Fruit fly (Drosophila melanogaster) whole organism, embryonic: ENCODE data around the gene CBP.

Source experiments
- Ada2b ChIP-seq: fragments of 200-800 bp; sonication (Bioruptor generic); IDR thresholded peaks from 2 replicates; pipeline ENCODE4 v1.3.6; 2022; ENCODE audit warnings: missing biosample characterization, missing genetic modification characterization
- Atf3 ChIP-seq: fragments of 200-800 bp; sonication (Bioruptor generic); optimal IDR thresholded peaks from 3 replicates; lab custom pipeline; 2016; ENCODE audit warnings: missing biosample characterization, missing genetic modification characterization
- C15 ChIP-seq: fragments of 200-800 bp; sonication (Bioruptor generic); IDR thresholded peaks from 3 replicates; pipeline ENCODE4 v1.3.6; 2022; ENCODE audit warnings: missing biosample characterization, missing genetic modification characterization
- CG12744 ChIP-seq: fragments of 200-800 bp; sonication (Bioruptor generic); optimal IDR thresholded peaks from 2 replicates; lab custom pipeline; 2016; ENCODE audit warnings: missing biosample characterization, missing genetic modification characterization
- CG13894 ChIP-seq: fragments of 200-800 bp; sonication (Bioruptor generic); optimal IDR thresholded peaks from 3 replicates; lab custom pipeline; 2018; ENCODE audit warnings: missing biosample characterization, mild to moderate bottlenecking, missing genetic modification characterization, moderate library complexity
- CG14441 ChIP-seq: fragments of 200-800 bp; sonication (Bioruptor generic); IDR thresholded peaks from 2 replicates; pipeline ENCODE4 v1.3.6; 2022; ENCODE audit warnings: missing biosample characterization, missing genetic modification characterization
- CG14667 ChIP-seq: fragments of 200-800 bp; sonication (Bioruptor generic); IDR thresholded peaks from 2 replicates; pipeline ENCODE4 v1.3.6; 2022; ENCODE audit warnings: missing biosample characterization, missing genetic modification characterization
- CG14965 ChIP-seq: fragments of 200-800 bp; sonication (Bioruptor generic); optimal IDR thresholded peaks from 2 replicates; lab custom pipeline; 2016; ENCODE audit warnings: missing biosample characterization, missing genetic modification characterization, borderline replicate concordance
- CG17385 ChIP-seq: fragments of 200-800 bp; sonication (Bioruptor generic); optimal IDR thresholded peaks from 3 replicates; lab custom pipeline; 2018; ENCODE audit warnings: missing biosample characterization, mild to moderate bottlenecking, missing genetic modification characterization
- CG18262 ChIP-seq: fragments of 200-800 bp; optimal IDR thresholded peaks from 3 replicates; lab custom pipeline; 2019; ENCODE audit warnings: missing biosample characterization, mild to moderate bottlenecking, missing genetic modification characterization, moderate library complexity
- CG31441 ChIP-seq: fragments of 200-800 bp; sonication (Bioruptor generic); IDR thresholded peaks from 2 replicates; pipeline ENCODE4 v1.3.6; 2022; ENCODE audit warnings: missing biosample characterization, missing genetic modification characterization
- CG32767 ChIP-seq: fragments of 200-800 bp; sonication (Bioruptor generic); IDR thresholded peaks from 2 replicates; pipeline ENCODE4 v1.3.6; 2022; ENCODE audit warnings: missing biosample characterization, missing genetic modification characterization
- CG4730 ChIP-seq: fragments of 200-800 bp; sonication (Bioruptor generic); IDR thresholded peaks from 2 replicates; pipeline ENCODE4 v1.3.6; 2022; ENCODE audit warnings: missing biosample characterization, missing genetic modification characterization
- CG5953 ChIP-seq: fragments of 200-800 bp; sonication (Bioruptor generic); IDR thresholded peaks from 2 replicates; pipeline ENCODE4 v1.3.6; 2022; ENCODE audit warnings: missing biosample characterization, missing genetic modification characterization
- CG8478 ChIP-seq: fragments of >200 bp; optimal IDR thresholded peaks from 2 replicates; lab custom pipeline; 2018
- D19A ChIP-seq: fragments of 200-800 bp; optimal IDR thresholded peaks from 3 replicates; lab custom pipeline; 2019; ENCODE audit warnings: missing biosample characterization, mild to moderate bottlenecking, missing genetic modification characterization, moderate library complexity
- H2.0 ChIP-seq: fragments of 200-800 bp; sonication (Bioruptor generic); IDR thresholded peaks from 2 replicates; pipeline ENCODE4 v1.3.6; 2022; ENCODE audit warnings: missing biosample characterization, missing genetic modification characterization
- Hr78 ChIP-seq, 2 experiments: fragments of 200-800 bp in 1 of 2; fragments of >200 bp in 1 of 2; sonication (Bioruptor generic) in 1 of 2; optimal IDR thresholded peaks; 2 replicates each; lab custom pipeline; 2017 to 2019; ENCODE audit warnings: missing biosample characterization in 2 of 2, missing genetic modification characterization in 2 of 2, mild to moderate bottlenecking in 1 of 2, moderate library complexity in 1 of 2
- Hsf ChIP-seq: fragments of 200-800 bp; sonication (Bioruptor generic); optimal IDR thresholded peaks from 3 replicates; lab custom pipeline; 2016; ENCODE audit warnings: missing biosample characterization, missing genetic modification characterization
- Jarid2 ChIP-seq: fragments of 200-800 bp; sonication (Bioruptor generic); optimal IDR thresholded peaks from 3 replicates; lab custom pipeline; 2017; ENCODE audit warnings: mild to moderate bottlenecking, missing biosample characterization, missing genetic modification reagents, missing genetic modification characterization
- Lhr ChIP-seq: fragments of 200-800 bp; sonication (Bioruptor generic); optimal IDR thresholded peaks from 3 replicates; lab custom pipeline; 2017; ENCODE audit warnings: mild to moderate bottlenecking, missing biosample characterization, missing genetic modification reagents, missing genetic modification characterization
- Mad ChIP-seq: fragments of 200-800 bp; sonication (Bioruptor generic); optimal IDR thresholded peaks from 2 replicates; lab custom pipeline; 2016; ENCODE audit warnings: missing biosample characterization, missing genetic modification characterization
- Mrtf ChIP-seq: fragments of 200-800 bp; sonication (Bioruptor generic); IDR thresholded peaks from 3 replicates; pipeline ENCODE4 v1.3.6; 2022; ENCODE audit warnings: missing biosample characterization, missing genetic modification characterization
- Scr ChIP-seq: fragments of 200-800 bp; sonication (Bioruptor generic); IDR thresholded peaks from 2 replicates; pipeline ENCODE4 v1.3.6; 2022; ENCODE audit warnings: missing biosample characterization, missing genetic modification characterization; ENCODE audit not compliant: partially characterized antibody
- az2 ChIP-seq: fragments of 200-800 bp; sonication (Bioruptor generic); optimal IDR thresholded peaks from 3 replicates; lab custom pipeline; 2016; ENCODE audit warnings: missing biosample characterization, missing genetic modification characterization
- bowl ChIP-seq: fragments of 200-800 bp; sonication (Bioruptor generic); IDR thresholded peaks from 2 replicates; pipeline ENCODE4 v1.3.6; 2022; ENCODE audit warnings: missing biosample characterization, missing genetic modification characterization
- cad ChIP-seq: fragments of >200 bp; optimal IDR thresholded peaks from 2 replicates; lab custom pipeline; 2017; ENCODE audit warnings: missing biosample characterization, missing genetic modification characterization
- chinmo ChIP-seq: fragments of 200-800 bp; sonication (Bioruptor generic); IDR thresholded peaks from 4 replicates; pipeline ENCODE4 v1.3.6; 2022; ENCODE audit warnings: missing biosample characterization, missing genetic modification characterization; ENCODE audit not compliant: partially characterized antibody
- ci ChIP-seq: fragments of 200-800 bp; sonication (Bioruptor generic); IDR thresholded peaks from 3 replicates; pipeline ENCODE4 v1.3.6; 2022; ENCODE audit warnings: missing biosample characterization, missing genetic modification characterization
- corto ChIP-seq: fragments of 200-800 bp; sonication (Bioruptor generic); optimal IDR thresholded peaks from 2 replicates; lab custom pipeline; 2016; ENCODE audit warnings: missing biosample characterization, mild to moderate bottlenecking, missing genetic modification characterization, moderate library complexity
- crc ChIP-seq: fragments of 200-800 bp; sonication (Bioruptor generic); optimal IDR thresholded peaks from 2 replicates; lab custom pipeline; 2016; ENCODE audit warnings: missing biosample characterization, missing genetic modification characterization
- crp ChIP-seq, 2 experiments: fragments of 200-800 bp; sonication (Bioruptor generic); optimal IDR thresholded peaks; 2 replicates in 1 of 2; 3 replicates in 1 of 2; lab custom pipeline; 2017; ENCODE audit warnings: missing biosample characterization in 2 of 2, missing genetic modification characterization in 2 of 2, mild to moderate bottlenecking in 1 of 2, moderate library complexity in 1 of 2
- cwo ChIP-seq: fragments of 200-800 bp; sonication (Bioruptor generic); optimal IDR thresholded peaks from 3 replicates; lab custom pipeline; 2017; ENCODE audit warnings: missing biosample characterization, missing genetic modification characterization, mild to moderate bottlenecking, moderate library complexity, missing genetic modification reagents
- eyg ChIP-seq: fragments of 200-800 bp; sonication (Bioruptor generic); optimal IDR thresholded peaks from 3 replicates; lab custom pipeline; 2016; ENCODE audit warnings: missing biosample characterization, missing genetic modification characterization
- gem ChIP-seq: fragments of 200-800 bp; sonication (Bioruptor generic); optimal IDR thresholded peaks from 2 replicates; lab custom pipeline; 2019; ENCODE audit warnings: missing biosample characterization, mild to moderate bottlenecking, missing genetic modification characterization, moderate library complexity
- gfzf ChIP-seq: fragments of 200-800 bp; sonication (Bioruptor generic); optimal IDR thresholded peaks from 2 replicates; lab custom pipeline; 2016; ENCODE audit warnings: missing biosample characterization, mild to moderate bottlenecking, missing genetic modification characterization, moderate library complexity
- hth ChIP-seq: fragments of >200 bp; optimal IDR thresholded peaks from 2 replicates; lab custom pipeline; 2017; ENCODE audit warnings: inconsistent platforms
- ind ChIP-seq: fragments of 200-800 bp; sonication (Bioruptor generic); optimal IDR thresholded peaks from 3 replicates; lab custom pipeline; 2016; ENCODE audit warnings: missing biosample characterization, missing genetic modification characterization
- kay ChIP-seq: fragments of 200-800 bp; sonication (Bioruptor generic); optimal IDR thresholded peaks from 2 replicates; lab custom pipeline; 2016; ENCODE audit warnings: missing biosample characterization, missing genetic modification characterization
- lilli ChIP-seq: fragments of 200-800 bp; sonication (Bioruptor generic); optimal IDR thresholded peaks from 3 replicates; lab custom pipeline; 2016; ENCODE audit warnings: missing biosample characterization, missing genetic modification characterization
- oc ChIP-seq: fragments of 200-800 bp; sonication (Bioruptor generic); optimal IDR thresholded peaks from 2 replicates; lab custom pipeline; 2018; ENCODE audit warnings: missing biosample characterization, mild to moderate bottlenecking, missing genetic modification characterization, moderate library complexity
- pan ChIP-seq, 4 experiments: fragments of >200 bp in 3 of 4; fragments of 200-800 bp in 1 of 4; sonication (Bioruptor generic) in 1 of 4; optimal IDR thresholded peaks in 3 of 4; IDR thresholded peaks in 1 of 4; 2 replicates each; pipeline versions ENCODE4 v1.3.6 to Lab custom; 2017 to 2022; ENCODE audit warnings: missing biosample characterization in 2 of 4, missing genetic modification characterization in 2 of 4, mixed read lengths in 1 of 4
- pros ChIP-seq: fragments of 200-800 bp; sonication (Bioruptor generic); optimal IDR thresholded peaks from 3 replicates; lab custom pipeline; 2019; ENCODE audit warnings: missing biosample characterization, mild to moderate bottlenecking, missing genetic modification characterization, moderate library complexity
- sc ChIP-seq, 3 experiments: fragments of >200 bp in 2 of 3; fragments of 200-800 bp in 1 of 3; sonication (Bioruptor generic) in 1 of 3; optimal IDR thresholded peaks; 2 replicates in 2 of 3; 3 replicates in 1 of 3; lab custom pipeline; 2017; ENCODE audit warnings: mild to moderate bottlenecking in 1 of 3, missing biosample characterization in 1 of 3, missing genetic modification characterization in 1 of 3, missing genetic modification reagents in 1 of 3
- sens-2 ChIP-seq: fragments of 200-800 bp; sonication (Bioruptor generic); IDR thresholded peaks from 2 replicates; pipeline ENCODE4 v1.3.6; 2022; ENCODE audit warnings: missing biosample characterization, missing genetic modification characterization
- sug ChIP-seq: fragments of 200-800 bp; optimal IDR thresholded peaks from 2 replicates; lab custom pipeline; 2019; ENCODE audit warnings: missing biosample characterization, mild to moderate bottlenecking, missing genetic modification characterization, moderate library complexity
- toy ChIP-seq: fragments of 200-800 bp; sonication (Bioruptor generic); IDR thresholded peaks from 2 replicates; pipeline ENCODE4 v1.3.6; 2022; ENCODE audit warnings: missing biosample characterization, missing genetic modification characterization

CBP gene

DNA sequence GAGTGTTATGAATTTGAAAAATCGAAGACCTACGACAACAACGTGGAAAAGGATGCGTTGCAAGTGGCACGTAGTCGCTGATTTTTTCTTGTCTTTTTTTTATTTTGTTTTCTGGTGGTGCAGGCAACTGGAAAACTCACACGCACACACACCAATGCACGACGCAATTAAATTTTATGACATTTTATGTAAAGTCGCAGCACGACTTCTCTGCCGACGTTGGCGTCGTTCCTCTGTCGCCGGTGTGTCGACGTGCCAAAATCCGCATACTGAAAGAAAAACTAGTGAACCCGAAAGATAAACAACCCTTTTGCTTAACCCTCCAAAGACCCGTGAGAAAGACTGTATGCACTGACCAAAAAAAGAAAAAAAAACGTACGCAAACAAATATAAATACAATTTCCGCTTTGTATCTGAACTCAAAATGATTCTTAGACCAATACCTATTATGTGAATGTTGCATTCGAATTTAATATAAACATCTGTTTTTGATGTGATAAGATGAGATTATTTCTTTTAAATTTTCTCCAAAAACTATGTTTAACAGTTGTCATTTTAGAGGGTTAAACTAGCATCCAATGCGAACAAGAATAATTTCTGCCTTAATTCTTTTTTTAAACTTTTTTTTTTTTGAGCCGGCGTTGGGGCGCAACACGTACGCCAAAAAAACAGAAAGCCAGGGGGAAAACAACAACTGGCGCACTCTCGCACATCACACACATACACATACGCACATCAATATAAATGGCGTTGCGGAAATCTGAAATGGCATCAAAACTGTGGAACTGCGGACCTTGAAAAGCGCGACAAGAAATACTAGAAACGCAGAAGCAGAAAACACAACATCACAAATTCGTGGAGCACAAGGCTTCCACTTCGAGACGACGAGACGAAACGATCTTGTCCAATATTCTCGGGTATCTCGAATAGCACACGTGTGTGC is 3.0 kb upstream of the CBP start (continued):
- TF ChIP-seq Atf3 = peak; percentile 2
- TF ChIP-seq Ada2b = 0 out of 2 replicates have a peak, but pooled peaks have one; percentile 17
- TF ChIP-seq CG31441 (GFP tag; lab: Robert Waterston, UW) = no peak
- no peak for TF ChIP-seq Hr78 (GFP tag; optimal IDR thresholded peaks at IDR 0.05; lab: Kevin White, UChicago)
- no peak for TF ChIP-seq ci (GFP tag; lab: Robert Waterston, UW)
- TF ChIP-seq cwo (GFP tag; lab: Kevin White, UChicago) = no peak
- no peak for TF ChIP-seq Scr (GFP tag; lab: Robert Waterston, UW)
- no peak for TF ChIP-seq CG17385 (GFP tag; lab: Kevin White, UChicago)
- TF ChIP-seq CG18262 (tag; lab: Kevin White, UChicago) = no peak
- TF ChIP-seq C15 = no peak
- peak; percentile 69; the same call in 2 of the 4 replicates for TF ChIP-seq chinmo (GFP tag; lab: Robert Waterston, UW)
- TF ChIP-seq pros (GFP tag; lab: Kevin White, UChicago) = no peak
- no peak for TF ChIP-seq sc (optimal IDR thresholded peaks at IDR 0.05; lab: Kevin White, UChicago)
- no peak for TF ChIP-seq sc (GFP tag; optimal IDR thresholded peaks at IDR 0.05; lab: Kevin White, UChicago)
- no peak for TF ChIP-seq D19A (tag; lab: Kevin White, UChicago)
- TF ChIP-seq oc (tag; lab: Kevin White, UChicago) = no peak
- TF ChIP-seq crc (GFP tag; lab: Kevin White, UChicago) = peak; percentile 36
- TF ChIP-seq az2 (GFP tag; lab: Kevin White, UChicago) = no peak
- no peak for TF ChIP-seq Mad
- TF ChIP-seq CG8478 (lab: Kevin White, UChicago) = no peak
- no peak for TF ChIP-seq kay (GFP tag; lab: Kevin White, UChicago)
- no peak for TF ChIP-seq CG14667 (GFP tag; lab: Robert Waterston, UW)
- peak; percentile 74 for TF ChIP-seq cad
- no peak for TF ChIP-seq CG32767
- TF ChIP-seq sens-2 (GFP tag; lab: Robert Waterston, UW) = no peak
- TF ChIP-seq Jarid2 = no peak
- TF ChIP-seq gfzf (GFP tag; lab: Kevin White, UChicago) = no peak
- TF ChIP-seq hth (lab: Kevin White, UChicago) = no peak
- TF ChIP-seq corto (GFP tag; lab: Kevin White, UChicago) = no peak
- TF ChIP-seq Lhr = no peak
- TF ChIP-seq CG13894 = no peak
- TF ChIP-seq CG4730 (GFP tag; lab: Robert Waterston, UW) = no peak
- no peak for TF ChIP-seq bowl (GFP tag; lab: Robert Waterston, UW)
- no peak for TF ChIP-seq CG12744 (GFP tag; lab: Kevin White, UChicago)
- peak; percentile 34 for TF ChIP-seq ind (GFP tag; lab: Kevin White, UChicago)
- TF ChIP-seq eyg = peak; percentile 47
- peak; percentile 52 for TF ChIP-seq gem
- peak; percentile 71 for TF ChIP-seq lilli (GFP tag; lab: Kevin White, UChicago)
- no peak for TF ChIP-seq sug (tag; lab: Kevin White, UChicago)
- 0 out of 3 replicates have a peak, but pooled peaks have one; percentile 33 for TF ChIP-seq Mrtf (GFP tag; lab: Robert Waterston, UW)
- no peak for TF ChIP-seq pan (optimal IDR thresholded peaks at IDR 0.05; lab: Kevin White, UChicago)
- peak in 1 of 2 experiments; percentile 30 for TF ChIP-seq pan (GFP tag; optimal IDR thresholded peaks at IDR 0.05 in 1 of 2, IDR thresholded peaks at IDR 0.05 in 1 of 2)
- TF ChIP-seq CG5953 (GFP tag; lab: Robert Waterston, UW) = no peak
- TF ChIP-seq crp (GFP tag; optimal IDR thresholded peaks at IDR 0.05; lab: Kevin White, UChicago) = no peak
- peak; percentile 34 for TF ChIP-seq Hsf (GFP tag; lab: Kevin White, UChicago)
- TF ChIP-seq H2.0 (GFP tag; lab: Robert Waterston, UW) = no peak
- no peak for TF ChIP-seq toy (GFP tag; lab: Robert Waterston, UW)
- peak; percentile 38; the same call in 1 of the 2 replicates for TF ChIP-seq CG14441
- no peak for TF ChIP-seq CG14965 (GFP tag; lab: Kevin White, UChicago)
